Worm (Caenorhabditis elegans): ENCODE measurements around the gene C41G11.1.

DNA sequence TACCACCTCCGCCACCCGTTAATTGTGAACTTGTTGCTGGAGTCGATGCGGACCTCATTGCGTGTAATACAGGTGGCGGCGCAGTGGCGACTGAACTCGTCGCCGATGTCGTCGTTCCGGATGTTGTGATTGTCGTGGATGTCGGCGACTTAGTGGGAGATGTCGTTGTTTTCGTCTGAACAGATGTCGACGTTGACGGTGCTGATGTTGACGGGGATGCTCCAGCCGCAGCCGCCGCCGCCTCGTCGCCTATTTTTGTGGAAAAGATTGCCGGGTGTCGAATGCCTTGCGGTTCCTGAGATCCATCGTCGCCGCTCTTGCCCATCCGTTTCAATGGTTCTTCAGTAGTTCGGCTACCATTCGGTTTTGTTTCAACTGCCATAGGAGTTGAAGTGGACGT, 905 bp upstream of the C41G11.1 start:
- TF ChIP-seq dao-5 (tag; optimal IDR thresholded peaks at IDR 0.05): no peak
- no peak for TF ChIP-seq him-1 (tag; optimal IDR thresholded peaks at IDR 0.05)
- no peak for TF ChIP-seq W03F9.2 (tag; optimal IDR thresholded peaks at IDR 0.05)
